Worm (Caenorhabditis elegans) whole organism, L4/young adult: ENCODE measurements around the gene B0496.11.

Experiments used
- W03F9.2 ChIP-seq: fragments of 150-350 bp; optimal IDR thresholded peaks from 2 replicates; lab custom pipeline; 2014; ENCODE audit warnings: missing biosample characterization, missing genetic modification characterization
- him-1 ChIP-seq: sonication (generic microtip); optimal IDR thresholded peaks from 2 replicates; lab custom pipeline; 2016; ENCODE audit warnings: missing genotype, missing genetic modification reagents, missing genetic modification characterization, missing compliant biosample characterization

DNA sequence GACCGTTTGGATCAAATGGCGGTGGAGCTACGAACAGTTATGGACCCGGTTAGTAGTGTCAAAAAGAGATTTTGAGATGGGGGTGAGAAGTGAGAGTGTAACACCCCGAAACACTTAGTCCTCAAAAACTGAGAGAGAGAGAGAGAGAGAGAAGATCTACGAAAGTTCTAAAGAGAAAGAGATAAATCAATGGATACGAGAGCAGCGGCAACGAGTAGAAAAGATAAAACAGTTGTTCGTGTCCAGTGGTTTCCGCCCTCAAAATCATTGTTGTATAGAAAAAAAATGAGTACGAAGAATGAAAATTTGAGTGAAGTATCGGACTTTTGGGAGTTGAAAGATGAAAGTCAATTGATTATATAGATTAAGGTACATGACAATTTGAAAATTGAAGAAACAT is 4.8 kb downstream of the B0496.11 start:
- TF ChIP-seq him-1 (no peak), W03F9.2 (tag; lab: Kevin White, UChicago) (no peak)
